Fruit fly (Drosophila melanogaster) whole organism, embryonic: ENCODE measurements around the gene CG31832.

Source experiments
- Blimp-1 ChIP-seq: fragments of 200-800 bp; sonication (Bioruptor generic); optimal IDR thresholded peaks from 3 replicates; lab custom pipeline; 2018; ENCODE audit warnings: missing biosample characterization, missing genetic modification characterization, mild to moderate bottlenecking, moderate library complexity, missing genetic modification reagents
- CG10543 ChIP-seq: fragments of 200-800 bp; sonication (Bioruptor generic); optimal IDR thresholded peaks from 3 replicates; lab custom pipeline; 2017; ENCODE audit warnings: missing biosample characterization, mild to moderate bottlenecking, missing genetic modification characterization, moderate library complexity
- CG10959 ChIP-seq: fragments of 200-800 bp; sonication (Bioruptor generic); IDR thresholded peaks from 2 replicates; pipeline ENCODE4 v1.3.6; 2022; ENCODE audit warnings: missing biosample characterization, missing genetic modification characterization
- CG13123 ChIP-seq: fragments of 200-800 bp; sonication (Bioruptor generic); optimal IDR thresholded peaks from 2 replicates; lab custom pipeline; 2016; ENCODE audit warnings: missing biosample characterization, missing genetic modification characterization
- CG14050 ChIP-seq: fragments of 200-800 bp; sonication (Bioruptor generic); IDR thresholded peaks from 3 replicates; pipeline ENCODE4 v1.3.6; 2022; ENCODE audit warnings: missing biosample characterization, missing genetic modification characterization
- CG15601 ChIP-seq: fragments of 200-800 bp; sonication (Bioruptor generic); optimal IDR thresholded peaks from 3 replicates; lab custom pipeline; 2019; ENCODE audit warnings: missing biosample characterization, mild to moderate bottlenecking, missing genetic modification characterization, moderate library complexity
- CG1602 ChIP-seq: fragments of 200-800 bp; sonication (Bioruptor generic); optimal IDR thresholded peaks from 3 replicates; lab custom pipeline; 2016; ENCODE audit warnings: missing biosample characterization, missing genetic modification characterization
- CG16863 ChIP-seq: fragments of 200-800 bp; sonication (Bioruptor generic); optimal IDR thresholded peaks from 3 replicates; lab custom pipeline; 2016; ENCODE audit warnings: missing biosample characterization, missing genetic modification characterization
- CG17359 ChIP-seq: fragments of 200-800 bp; sonication (Bioruptor generic); optimal IDR thresholded peaks from 3 replicates; lab custom pipeline; 2018; ENCODE audit warnings: missing biosample characterization, mild to moderate bottlenecking, missing genetic modification characterization, moderate library complexity
- CG17361 ChIP-seq: fragments of 200-800 bp; sonication (Bioruptor generic); IDR thresholded peaks from 3 replicates; pipeline ENCODE4 v1.3.6; 2022; ENCODE audit warnings: missing biosample characterization, missing genetic modification characterization
- CG18599 ChIP-seq: fragments of 200-800 bp; sonication (Bioruptor generic); optimal IDR thresholded peaks from 3 replicates; lab custom pipeline; 2017; ENCODE audit warnings: missing biosample characterization, missing genetic modification characterization, mild to moderate bottlenecking, moderate library complexity, missing genetic modification reagents
- CG2116 ChIP-seq: fragments of 200-800 bp; sonication (Bioruptor generic); optimal IDR thresholded peaks from 3 replicates; lab custom pipeline; 2018; ENCODE audit warnings: missing biosample characterization, mild to moderate bottlenecking, missing genetic modification characterization
- CG2120 ChIP-seq: fragments of 200-800 bp; sonication (Bioruptor generic); optimal IDR thresholded peaks from 3 replicates; lab custom pipeline; 2016; ENCODE audit warnings: missing biosample characterization, missing genetic modification characterization
- CG2199 ChIP-seq: fragments of 200-800 bp; sonication (Bioruptor generic); IDR thresholded peaks from 3 replicates; pipeline ENCODE4 v1.3.6; 2022; ENCODE audit warnings: missing biosample characterization, missing genetic modification characterization
- CG2202 ChIP-seq: fragments of 200-800 bp; sonication (Bioruptor generic); optimal IDR thresholded peaks from 2 replicates; lab custom pipeline; 2018; ENCODE audit warnings: missing biosample characterization, mild to moderate bottlenecking, missing genetic modification characterization
- CG3838 ChIP-seq: fragments of 200-800 bp; sonication (Bioruptor generic); optimal IDR thresholded peaks from 3 replicates; lab custom pipeline; 2016; ENCODE audit warnings: missing biosample characterization, missing genetic modification characterization
- CG42726 ChIP-seq: fragments of 200-800 bp; sonication (Bioruptor generic); IDR thresholded peaks from 2 replicates; pipeline ENCODE4 v1.3.6; 2022; ENCODE audit warnings: missing biosample characterization, missing genetic modification characterization; ENCODE audit not compliant: partially characterized antibody
- CG4404 ChIP-seq: fragments of 200-800 bp; sonication (Bioruptor generic); IDR thresholded peaks from 2 replicates; pipeline ENCODE4 v1.3.6; 2022; ENCODE audit warnings: missing biosample characterization, missing genetic modification characterization
- CG6254 ChIP-seq: fragments of 200-800 bp; sonication (Bioruptor generic); optimal IDR thresholded peaks from 3 replicates; lab custom pipeline; 2017; ENCODE audit warnings: mild to moderate bottlenecking, missing biosample characterization, missing genetic modification reagents, missing genetic modification characterization
- CG7839 ChIP-seq: fragments of 200-800 bp; sonication (Bioruptor generic); optimal IDR thresholded peaks from 3 replicates; lab custom pipeline; 2018; ENCODE audit warnings: missing biosample characterization, mild to moderate bottlenecking, missing genetic modification characterization, moderate library complexity
- CG9437 ChIP-seq: fragments of 200-800 bp; sonication (Bioruptor generic); optimal IDR thresholded peaks from 2 replicates; lab custom pipeline; 2018; ENCODE audit warnings: missing biosample characterization, mild to moderate bottlenecking, missing genetic modification characterization
- CG9727 ChIP-seq: fragments of 200-800 bp; sonication (Bioruptor generic); optimal IDR thresholded peaks from 3 replicates; lab custom pipeline; 2017; ENCODE audit warnings: missing biosample characterization, mild to moderate bottlenecking, missing genetic modification characterization
- CHES-1-like ChIP-seq: fragments of 200-800 bp; sonication (Bioruptor generic); optimal IDR thresholded peaks from 2 replicates; lab custom pipeline; 2016; ENCODE audit warnings: missing biosample characterization, missing genetic modification characterization
- GATAe ChIP-seq: fragments of 200-800 bp; sonication (Bioruptor generic); conservative IDR thresholded peaks from 2 replicates; pipeline ENCODE4 v1.3.6; 2022; ENCODE audit warnings: missing biosample characterization, missing genetic modification characterization
- H15 ChIP-seq: fragments of 200-800 bp; sonication (Bioruptor generic); IDR thresholded peaks from 3 replicates; pipeline ENCODE4 v1.3.6; 2022; ENCODE audit warnings: missing biosample characterization, missing genetic modification characterization
- H2.0 ChIP-seq: fragments of 200-800 bp; sonication (Bioruptor generic); IDR thresholded peaks from 2 replicates; pipeline ENCODE4 v1.3.6; 2022; ENCODE audit warnings: missing biosample characterization, missing genetic modification characterization
- Hr39 ChIP-seq: fragments of >200 bp; optimal IDR thresholded peaks from 2 replicates; lab custom pipeline; 2017
- Hr78 ChIP-seq, 2 experiments: fragments of 200-800 bp in 1 of 2; fragments of >200 bp in 1 of 2; sonication (Bioruptor generic) in 1 of 2; optimal IDR thresholded peaks; 2 replicates each; lab custom pipeline; 2017 to 2019; ENCODE audit warnings: missing biosample characterization in 2 of 2, missing genetic modification characterization in 2 of 2, mild to moderate bottlenecking in 1 of 2, moderate library complexity in 1 of 2
- Mad ChIP-seq: fragments of 200-800 bp; sonication (Bioruptor generic); optimal IDR thresholded peaks from 2 replicates; lab custom pipeline; 2016; ENCODE audit warnings: missing biosample characterization, missing genetic modification characterization
- Trl ChIP-seq, 3 experiments: fragments of >200 bp in 2 of 3; fragments of 200-800 bp in 1 of 3; sonication (Bioruptor generic) in 1 of 3; optimal IDR thresholded peaks; 2 replicates in 1 of 3; 3 replicates in 2 of 3; lab custom pipeline; 2016 to 2017; ENCODE audit warnings: missing biosample characterization in 1 of 3, missing genetic modification characterization in 1 of 3
- ara ChIP-seq: fragments of 200-800 bp; sonication (Bioruptor generic); IDR thresholded peaks from 2 replicates; pipeline ENCODE4 v1.3.6; 2022; ENCODE audit warnings: missing biosample characterization, missing genetic modification characterization
- chinmo ChIP-seq: fragments of 200-800 bp; sonication (Bioruptor generic); IDR thresholded peaks from 4 replicates; pipeline ENCODE4 v1.3.6; 2022; ENCODE audit warnings: missing biosample characterization, missing genetic modification characterization; ENCODE audit not compliant: partially characterized antibody
- cwo ChIP-seq: fragments of 200-800 bp; sonication (Bioruptor generic); optimal IDR thresholded peaks from 3 replicates; lab custom pipeline; 2017; ENCODE audit warnings: missing biosample characterization, missing genetic modification characterization, mild to moderate bottlenecking, moderate library complexity, missing genetic modification reagents
- ems ChIP-seq: fragments of 200-800 bp; sonication (Bioruptor generic); optimal IDR thresholded peaks from 3 replicates; lab custom pipeline; 2016; ENCODE audit warnings: missing biosample characterization, missing genetic modification characterization
- exex ChIP-seq: fragments of 200-800 bp; sonication (Bioruptor generic); optimal IDR thresholded peaks from 4 replicates; lab custom pipeline; 2018; ENCODE audit warnings: missing biosample characterization, mild to moderate bottlenecking, missing genetic modification characterization, moderate library complexity
- gfzf ChIP-seq: fragments of 200-800 bp; sonication (Bioruptor generic); optimal IDR thresholded peaks from 2 replicates; lab custom pipeline; 2016; ENCODE audit warnings: missing biosample characterization, mild to moderate bottlenecking, missing genetic modification characterization, moderate library complexity
- grau ChIP-seq: fragments of 200-800 bp; optimal IDR thresholded peaks from 3 replicates; lab custom pipeline; 2019; ENCODE audit warnings: missing biosample characterization, mild to moderate bottlenecking, missing genetic modification characterization, moderate library complexity
- kah ChIP-seq: fragments of 200-800 bp; sonication (Bioruptor generic); optimal IDR thresholded peaks from 2 replicates; lab custom pipeline; 2018; ENCODE audit warnings: missing biosample characterization, mild to moderate bottlenecking, missing genetic modification characterization
- ken ChIP-seq: fragments of 200-800 bp; sonication (Bioruptor generic); IDR thresholded peaks from 3 replicates; pipeline ENCODE4 v1.3.6; 2022; ENCODE audit warnings: missing biosample characterization, missing genetic modification characterization
- lbe ChIP-seq: fragments of 200-800 bp; sonication (Bioruptor generic); optimal IDR thresholded peaks from 2 replicates; lab custom pipeline; 2016; ENCODE audit warnings: missing biosample characterization, mild to moderate bottlenecking, missing genetic modification characterization
- org-1 ChIP-seq: fragments of 200-800 bp; sonication (Bioruptor generic); optimal IDR thresholded peaks from 2 replicates; lab custom pipeline; 2017; ENCODE audit warnings: missing biosample characterization, missing genetic modification characterization
- p53 ChIP-seq: fragments of 200-800 bp; sonication (Bioruptor generic); optimal IDR thresholded peaks from 2 replicates; lab custom pipeline; 2016; ENCODE audit warnings: missing biosample characterization, missing genetic modification characterization
- pfk ChIP-seq: fragments of 200-800 bp; sonication (Bioruptor generic); optimal IDR thresholded peaks from 2 replicates; lab custom pipeline; 2018; ENCODE audit warnings: missing biosample characterization, mild to moderate bottlenecking, missing genetic modification characterization, moderate library complexity
- pita ChIP-seq: fragments of 200-800 bp; sonication (Bioruptor generic); optimal IDR thresholded peaks from 2 replicates; lab custom pipeline; 2017; ENCODE audit warnings: missing biosample characterization, mild to moderate bottlenecking, missing genetic modification characterization
- repo ChIP-seq: fragments of 200-800 bp; sonication (Bioruptor generic); optimal IDR thresholded peaks from 2 replicates; lab custom pipeline; 2016; ENCODE audit warnings: missing biosample characterization, missing genetic modification characterization
- ro ChIP-seq: fragments of 200-800 bp; sonication (Bioruptor generic); IDR thresholded peaks from 2 replicates; pipeline ENCODE4 v1.3.6; 2022; ENCODE audit warnings: missing biosample characterization, missing genetic modification characterization
- sqz ChIP-seq: fragments of 200-800 bp; sonication (Bioruptor generic); optimal IDR thresholded peaks from 3 replicates; lab custom pipeline; 2018; ENCODE audit warnings: missing biosample characterization, mild to moderate bottlenecking, missing genetic modification characterization
- sr ChIP-seq: fragments of 200-800 bp; sonication (Bioruptor generic); IDR thresholded peaks from 3 replicates; pipeline ENCODE4 v1.3.6; 2022; ENCODE audit warnings: missing biosample characterization, missing genetic modification characterization
- stc ChIP-seq: fragments of 200-800 bp; sonication (Bioruptor generic); IDR thresholded peaks from 2 replicates; pipeline ENCODE4 v1.3.6; 2022; ENCODE audit warnings: missing biosample characterization, missing genetic modification characterization
- ttk ChIP-seq: fragments of 200-800 bp; sonication (Bioruptor generic); IDR thresholded peaks from 2 replicates; pipeline ENCODE4 v2.1.2; 2022; ENCODE audit warnings: missing biosample characterization, missing genetic modification characterization
- yki ChIP-seq: fragments of >200 bp; optimal IDR thresholded peaks from 3 replicates; lab custom pipeline; 2018
- zfh1 ChIP-seq: fragments of 200-800 bp; sonication (Bioruptor generic); IDR thresholded peaks from 3 replicates; pipeline ENCODE4 v1.3.6; 2022; ENCODE audit warnings: missing biosample characterization, missing genetic modification characterization

Gene CG31832

dm6 chr2L:15061368-15061767 lies 29.8 kb upstream of the CG31832 start, which contains the start of the genes solo and vas (continued):
- TF ChIP-seq grau (tag; lab: Kevin White, UChicago) = peak; percentile 68
- TF ChIP-seq CG2202 (tag; lab: Kevin White, UChicago) = no peak
- TF ChIP-seq org-1 (GFP tag; lab: Kevin White, UChicago) = no peak
- no peak for TF ChIP-seq pfk (GFP tag; lab: Kevin White, UChicago)
- peak; percentile 2 for TF ChIP-seq kah
- peak; percentile 59 for TF ChIP-seq CG15601
- TF ChIP-seq CG6254 (GFP tag; lab: Kevin White, UChicago) = no peak
- peak; percentile 12 for TF ChIP-seq exex (tag; lab: Kevin White, UChicago)
- TF ChIP-seq gfzf (GFP tag; lab: Kevin White, UChicago) = no peak
- no peak for TF ChIP-seq CG4404
- TF ChIP-seq CG2116 (GFP tag; lab: Kevin White, UChicago) = peak; percentile 47
- TF ChIP-seq Trl (optimal IDR thresholded peaks at IDR 0.05; lab: Kevin White, UChicago) = no peak
- TF ChIP-seq Trl (GFP tag; optimal IDR thresholded peaks at IDR 0.05; lab: Kevin White, UChicago) = no peak
- TF ChIP-seq CG2120 = peak; percentile 65
- no peak for TF ChIP-seq yki
- no peak for TF ChIP-seq Mad (GFP tag; lab: Kevin White, UChicago)
- no peak for TF ChIP-seq pita (GFP tag; lab: Kevin White, UChicago)
- peak; percentile 17 for TF ChIP-seq CG1602
- no peak for TF ChIP-seq zfh1 (GFP tag; lab: Robert Waterston, UW)
- TF ChIP-seq CG16863 (GFP tag; lab: Kevin White, UChicago) = no peak
- peak; percentile 42 for TF ChIP-seq CG9727 (GFP tag; lab: Kevin White, UChicago)
- TF ChIP-seq Hr39 (lab: Kevin White, UChicago) = no peak
- TF ChIP-seq p53 = no peak
- peak; percentile 30 for TF ChIP-seq Blimp-1
- peak; percentile 37; the same call in 1 of the 2 replicates for TF ChIP-seq stc (GFP tag; lab: Robert Waterston, UW)
- no peak for TF ChIP-seq CG2199 (GFP tag; lab: Robert Waterston, UW)
- peak; percentile 32 for TF ChIP-seq CG10543
- peak in 1 of 2 experiments; percentile 22 for TF ChIP-seq Hr78 (GFP tag; optimal IDR thresholded peaks at IDR 0.05; lab: Kevin White, UChicago)
- no peak for TF ChIP-seq cwo
- TF ChIP-seq CG3838 (GFP tag; lab: Kevin White, UChicago) = no peak
- TF ChIP-seq chinmo (GFP tag; lab: Robert Waterston, UW) = 0 out of 4 replicates have a peak, but pooled peaks have one; percentile 9
- no peak; the same call in 1 of the 2 replicates for TF ChIP-seq ttk (GFP tag; lab: Robert Waterston, UW)
- no peak for TF ChIP-seq CG14050 (GFP tag; lab: Robert Waterston, UW)
- no peak for TF ChIP-seq GATAe (GFP tag; lab: Robert Waterston, UW)
- TF ChIP-seq repo (GFP tag; lab: Kevin White, UChicago) = no peak
- TF ChIP-seq CG10959 = no peak
- no peak for TF ChIP-seq ara
- TF ChIP-seq CG13123 (GFP tag; lab: Kevin White, UChicago) = no peak
- no peak for TF ChIP-seq lbe (GFP tag; lab: Kevin White, UChicago)
- TF ChIP-seq CG17361 (GFP tag; lab: Robert Waterston, UW) = peak; percentile 49
- no peak for TF ChIP-seq CG42726 (GFP tag; lab: Robert Waterston, UW)
- no peak for TF ChIP-seq ems (GFP tag; lab: Kevin White, UChicago)
- TF ChIP-seq sr = no peak
- peak; percentile 31 for TF ChIP-seq CG18599 (GFP tag; lab: Kevin White, UChicago)
- peak; percentile 12 for TF ChIP-seq CHES-1-like (GFP tag; lab: Kevin White, UChicago)
- no peak for TF ChIP-seq sqz (GFP tag; lab: Kevin White, UChicago)
- TF ChIP-seq CG9437 = peak; percentile 20
- peak; percentile 62 for TF ChIP-seq CG7839 (tag; lab: Kevin White, UChicago)
- peak; percentile 50 for TF ChIP-seq H2.0 (GFP tag; lab: Robert Waterston, UW)
- peak; percentile 51 for TF ChIP-seq CG17359
- TF ChIP-seq H15 (GFP tag; lab: Robert Waterston, UW) = no peak
- no peak for TF ChIP-seq ken (GFP tag; lab: Robert Waterston, UW)
- TF ChIP-seq ro = no peak
